Worm (Caenorhabditis elegans): ENCODE measurements around the gene F17H10.4.
A peak's percentile ranks its signal among the peaks of the same experiment; 100 is the strongest.

Gene F17H10.4

DNA sequence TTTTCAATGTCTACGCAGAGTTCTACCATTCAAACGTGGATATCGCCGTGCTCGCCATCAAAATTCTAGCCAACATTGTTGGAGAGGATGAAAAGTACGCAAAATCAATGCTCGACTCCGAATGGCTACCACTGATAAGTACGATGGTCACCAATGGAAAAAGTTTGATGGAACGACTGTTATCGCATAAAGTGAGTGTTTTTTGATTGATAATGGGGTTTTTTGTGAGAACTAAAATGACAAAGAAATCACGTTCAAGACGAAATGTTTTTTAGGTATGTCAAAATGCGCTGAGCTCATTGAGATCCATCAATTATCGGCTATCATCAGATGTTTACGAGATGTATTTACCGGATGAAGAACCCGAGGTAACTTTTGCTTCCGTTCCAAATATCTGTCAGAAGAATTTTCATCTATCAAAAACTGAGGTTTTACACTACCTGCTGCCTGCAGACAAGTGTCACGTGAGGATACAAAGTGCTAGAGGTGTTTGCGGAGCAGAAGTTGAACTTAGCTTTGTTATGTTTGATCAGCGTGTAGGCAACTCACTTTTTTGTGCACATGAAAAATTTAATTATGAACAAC, 20.1 kb downstream of the F17H10.4 start (continued):
- TF ChIP-seq daf-16 (GFP tag; optimal IDR thresholded peaks at IDR 0.05) (peak in 1 of 2 experiments; percentile 90), daf-16 (tag; optimal IDR thresholded peaks at IDR 0.05) (peak; percentile 49), mes-2 (tag; optimal IDR thresholded peaks at IDR 0.05; ENCODE audit: poor library complexity, severe bottlenecking) (peak; percentile 1), ama-1 (optimal IDR thresholded peaks at IDR 0.05) (no peak), nhr-237 (tag; optimal IDR thresholded peaks at IDR 0.05) (no peak)

DNA sequence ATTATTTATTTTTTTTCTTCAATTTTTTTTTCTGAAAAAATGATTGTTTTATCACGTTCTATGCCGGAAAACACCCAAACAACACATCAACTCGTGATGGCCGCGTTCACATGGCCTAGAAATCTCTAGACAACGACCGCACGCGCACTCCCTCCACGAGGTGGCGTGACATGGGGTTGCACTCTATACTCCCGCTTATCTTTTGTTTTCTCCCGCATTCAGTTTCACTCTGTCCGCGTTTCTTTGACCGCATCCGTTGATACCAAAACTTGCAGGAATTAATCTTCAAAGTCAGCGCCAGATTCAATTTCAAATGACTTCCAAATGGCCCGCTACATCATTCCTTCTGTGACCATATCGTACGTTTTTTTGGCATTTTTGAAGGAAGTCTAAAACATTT, 21.4 kb downstream of the F17H10.4 start, which contains the start of gene F17H10.1:
Gene F17H10.1, plus strand, starts transcription at position 276 of the 400 bp plus-strand sequence.
- TF ChIP-seq Y105C5A.15 (GFP tag; IDR thresholded peaks at IDR 0.05) (0 out of 2 replicates have a peak, but pooled peaks have one; percentile 52), aly-2 (tag; optimal IDR thresholded peaks at IDR 0.05) (no peak), mdl-1 (tag; optimal IDR thresholded peaks at IDR 0.05) (peak; percentile 96 to 99), daf-8 (GFP tag; IDR thresholded peaks at IDR 0.05) (no peak), dpl-1 (GFP tag; optimal IDR thresholded peaks at IDR 0.05) (peak; percentile 40), php-3 (GFP tag; IDR thresholded peaks at IDR 0.05) (peak; percentile 82), nhr-41 (GFP tag; IDR thresholded peaks at IDR 0.05) (peak; percentile 82), unc-62 (GFP tag; optimal IDR thresholded peaks at IDR 0.05 in 1 of 2) (no peak), unc-62 (tag; optimal IDR thresholded peaks at IDR 0.05) (no peak), ctbp-1 (GFP tag; IDR thresholded peaks at IDR 0.05) (peak; percentile 46; the same call in 1 of the 2 replicates), T26A8.4 (GFP tag; IDR thresholded peaks at IDR 0.05) (peak; percentile 73), dve-1 (tag; optimal IDR thresholded peaks at IDR 0.05; ENCODE audit: insufficient read depth) (peak; percentile 97), zip-11 (GFP tag; IDR thresholded peaks at IDR 0.05) (no peak), nhr-6 (tag; optimal IDR thresholded peaks at IDR 0.05) (no peak), ceh-28 (tag; optimal IDR thresholded peaks at IDR 0.05) (no peak), nhr-25 (tag; optimal IDR thresholded peaks at IDR 0.05; ENCODE audit: borderline replicate concordance, insufficient read depth) (peak; percentile 52), R02D3.7 (tag; optimal IDR thresholded peaks at IDR 0.05) (no peak), unc-130 (GFP tag; optimal IDR thresholded peaks at IDR 0.05) (no peak), mxl-2 (GFP tag; conservative IDR thresholded peaks at IDR 0.05) (peak; percentile 68), ZK337.2 (GFP tag; IDR thresholded peaks at IDR 0.05) (no peak), daf-12 (tag; optimal IDR thresholded peaks at IDR 0.05) (no peak), ceh-32 (tag; optimal IDR thresholded peaks at IDR 0.05; ENCODE audit: poor library complexity) (no peak), madf-9 (GFP tag; conservative IDR thresholded peaks at IDR 0.05) (peak; percentile 65; the same call in 1 of the 2 replicates), nhr-48 (tag; optimal IDR thresholded peaks at IDR 0.05) (peak; percentile 92), pqm-1 (tag; optimal IDR thresholded peaks at IDR 0.05) (peak; percentile 20), rbr-2 (tag; optimal IDR thresholded peaks at IDR 0.05) (peak; percentile 52), nhr-11 (tag; optimal IDR thresholded peaks at IDR 0.05) (peak; percentile 84), F37D6.2 (tag; optimal IDR thresholded peaks at IDR 0.05) (no peak), jun-1 (tag; optimal IDR thresholded peaks at IDR 0.05) (no peak), cey-2 (tag; optimal IDR thresholded peaks at IDR 0.05; ENCODE audit: borderline replicate concordance, insufficient read depth) (no peak), madf-5 (GFP tag; IDR thresholded peaks at IDR 0.05) (peak in 1 of 2 experiments; percentile 70; a peak in 1 of 4 replicates), nhr-102 (tag; optimal IDR thresholded peaks at IDR 0.05) (peak; percentile 73), ztf-11 (tag; optimal IDR thresholded peaks at IDR 0.05) (no peak), Y75B8A.6 (GFP tag; IDR thresholded peaks at IDR 0.05) (no peak), dmd-8 (GFP tag; IDR thresholded peaks at IDR 0.05) (no peak), hlh-30 (tag; optimal IDR thresholded peaks at IDR 0.05; ENCODE audit: insufficient read depth) (peak; percentile 100), lir-3 (tag; optimal IDR thresholded peaks at IDR 0.05) (no peak), zip-2 (tag; optimal IDR thresholded peaks at IDR 0.05) (no peak), nhr-28 (tag; optimal IDR thresholded peaks at IDR 0.05) (peak; percentile 97), nhr-10 (tag; optimal IDR thresholded peaks at IDR 0.05) (no peak), F49E8.2 (tag; optimal IDR thresholded peaks at IDR 0.05; ENCODE audit: borderline replicate concordance) (no peak), lin-38 (GFP tag; IDR thresholded peaks at IDR 0.05) (no peak), ces-1 (GFP tag; optimal IDR thresholded peaks at IDR 0.05) (no peak), fos-1 (tag; optimal IDR thresholded peaks at IDR 0.05) (no peak), aha-1 (tag) (peak; percentile 98)

All from whole organism, L4 larva.